Fruit fly (Drosophila melanogaster) whole organism, embryonic: Measurements from ENCODE around the gene CG9132.

Source experiments
- ATbp ChIP-seq: fragments of 200-800 bp; sonication (Bioruptor generic); optimal IDR thresholded peaks from 2 replicates; lab custom pipeline; 2017; ENCODE audit warnings: missing biosample characterization, mild to moderate bottlenecking, missing genetic modification characterization, missing genetic modification reagents
- Ada2b ChIP-seq: fragments of 200-800 bp; sonication (Bioruptor generic); IDR thresholded peaks from 2 replicates; pipeline ENCODE4 v1.3.6; 2022; ENCODE audit warnings: missing biosample characterization, missing genetic modification characterization
- Antp ChIP-seq: fragments of 200-800 bp; sonication (Bioruptor generic); optimal IDR thresholded peaks from 3 replicates; lab custom pipeline; 2016; ENCODE audit warnings: missing biosample characterization, missing genetic modification characterization
- Bteb2 ChIP-seq: fragments of 200-800 bp; sonication (Bioruptor generic); optimal IDR thresholded peaks from 2 replicates; lab custom pipeline; 2016; ENCODE audit warnings: missing biosample characterization, missing genetic modification characterization
- CG10979 ChIP-seq: fragments of 200-800 bp; sonication (Bioruptor generic); optimal IDR thresholded peaks from 2 replicates; lab custom pipeline; 2018; ENCODE audit warnings: missing biosample characterization, mild to moderate bottlenecking, missing genetic modification characterization, moderate library complexity
- CG13424 ChIP-seq: fragments of 200-800 bp; sonication (Bioruptor generic); optimal IDR thresholded peaks from 2 replicates; lab custom pipeline; 2019; ENCODE audit warnings: missing biosample characterization, mild to moderate bottlenecking, missing genetic modification characterization, moderate library complexity
- CG14050 ChIP-seq: fragments of 200-800 bp; sonication (Bioruptor generic); IDR thresholded peaks from 3 replicates; pipeline ENCODE4 v1.3.6; 2022; ENCODE audit warnings: missing biosample characterization, missing genetic modification characterization
- CG17385 ChIP-seq: fragments of 200-800 bp; sonication (Bioruptor generic); optimal IDR thresholded peaks from 3 replicates; lab custom pipeline; 2018; ENCODE audit warnings: missing biosample characterization, mild to moderate bottlenecking, missing genetic modification characterization
- CG1792 ChIP-seq: fragments of 200-800 bp; sonication (Bioruptor generic); optimal IDR thresholded peaks from 2 replicates; lab custom pipeline; 2016; ENCODE audit warnings: missing biosample characterization, missing genetic modification characterization
- CG32532 ChIP-seq: fragments of 200-800 bp; sonication (Bioruptor generic); IDR thresholded peaks from 2 replicates; pipeline ENCODE4 v1.3.6; 2022; ENCODE audit warnings: missing biosample characterization, missing genetic modification characterization
- CG3281 ChIP-seq: fragments of 200-800 bp; sonication (Bioruptor generic); optimal IDR thresholded peaks from 3 replicates; lab custom pipeline; 2017; ENCODE audit warnings: missing biosample characterization, mild to moderate bottlenecking, missing genetic modification characterization
- CG34224 ChIP-seq: fragments of 200-800 bp; sonication (Bioruptor generic); IDR thresholded peaks from 3 replicates; pipeline ENCODE4 v1.3.6; 2022; ENCODE audit warnings: missing biosample characterization, missing genetic modification characterization; ENCODE audit not compliant: partially characterized antibody
- CG34422 ChIP-seq: fragments of 200-800 bp; sonication (Bioruptor generic); IDR thresholded peaks from 3 replicates; pipeline ENCODE4 v1.3.6; 2022; ENCODE audit warnings: missing biosample characterization, missing genetic modification characterization
- CG42726 ChIP-seq: fragments of 200-800 bp; sonication (Bioruptor generic); IDR thresholded peaks from 2 replicates; pipeline ENCODE4 v1.3.6; 2022; ENCODE audit warnings: missing biosample characterization, missing genetic modification characterization; ENCODE audit not compliant: partially characterized antibody
- CG4282 ChIP-seq: fragments of 200-800 bp; sonication (Bioruptor generic); optimal IDR thresholded peaks from 2 replicates; lab custom pipeline; 2016; ENCODE audit warnings: missing biosample characterization, missing genetic modification characterization
- CG4730 ChIP-seq: fragments of 200-800 bp; sonication (Bioruptor generic); IDR thresholded peaks from 2 replicates; pipeline ENCODE4 v1.3.6; 2022; ENCODE audit warnings: missing biosample characterization, missing genetic modification characterization
- CG6683 ChIP-seq: fragments of 200-800 bp; sonication (Bioruptor generic); optimal IDR thresholded peaks from 2 replicates; lab custom pipeline; 2017; ENCODE audit warnings: missing biosample characterization, mild to moderate bottlenecking, missing genetic modification characterization, missing genetic modification reagents
- CG6689 ChIP-seq: fragments of 200-800 bp; sonication (Bioruptor generic); IDR thresholded peaks from 2 replicates; pipeline ENCODE4 v1.3.6; 2022; ENCODE audit warnings: missing biosample characterization, missing genetic modification characterization
- CG6813 ChIP-seq: fragments of 200-800 bp; sonication (Bioruptor generic); optimal IDR thresholded peaks from 2 replicates; lab custom pipeline; 2017; ENCODE audit warnings: missing biosample characterization, missing genetic modification characterization, mild to moderate bottlenecking, moderate library complexity, missing genetic modification reagents
- CG7839 ChIP-seq: fragments of 200-800 bp; sonication (Bioruptor generic); optimal IDR thresholded peaks from 3 replicates; lab custom pipeline; 2018; ENCODE audit warnings: missing biosample characterization, mild to moderate bottlenecking, missing genetic modification characterization, moderate library complexity
- CG8281 ChIP-seq: fragments of 200-800 bp; sonication (Bioruptor generic); optimal IDR thresholded peaks from 2 replicates; lab custom pipeline; 2018; ENCODE audit warnings: missing biosample characterization, mild to moderate bottlenecking, missing genetic modification characterization, moderate library complexity
- CG8765 ChIP-seq: fragments of 200-800 bp; sonication (Bioruptor generic); IDR thresholded peaks from 2 replicates; pipeline ENCODE4 v1.3.6; 2022; ENCODE audit warnings: missing biosample characterization, missing genetic modification characterization
- CG8924 ChIP-seq: fragments of 200-800 bp; optimal IDR thresholded peaks from 3 replicates; lab custom pipeline; 2019; ENCODE audit warnings: missing biosample characterization, mild to moderate bottlenecking, missing genetic modification characterization, moderate library complexity
- Camta ChIP-seq: fragments of 200-800 bp; sonication (Bioruptor generic); optimal IDR thresholded peaks from 2 replicates; lab custom pipeline; 2016; ENCODE audit warnings: missing biosample characterization, missing genetic modification characterization
- D19B ChIP-seq: fragments of 200-800 bp; sonication (Bioruptor generic); optimal IDR thresholded peaks from 2 replicates; lab custom pipeline; 2017; ENCODE audit warnings: missing biosample characterization, mild to moderate bottlenecking, missing genetic modification characterization
- Dad ChIP-seq: fragments of 200-800 bp; sonication (Bioruptor generic); optimal IDR thresholded peaks from 3 replicates; lab custom pipeline; 2016; ENCODE audit warnings: missing biosample characterization, missing genetic modification characterization
- Dip3 ChIP-seq: fragments of 200-800 bp; sonication (Bioruptor generic); optimal IDR thresholded peaks from 3 replicates; lab custom pipeline; 2016; ENCODE audit warnings: missing biosample characterization, missing genetic modification characterization
- Fer1 ChIP-seq: fragments of 200-800 bp; sonication (Bioruptor generic); optimal IDR thresholded peaks from 2 replicates; lab custom pipeline; 2017; ENCODE audit warnings: missing biosample characterization, mild to moderate bottlenecking, missing genetic modification characterization
- GATAe ChIP-seq: fragments of 200-800 bp; sonication (Bioruptor generic); conservative IDR thresholded peaks from 2 replicates; pipeline ENCODE4 v1.3.6; 2022; ENCODE audit warnings: missing biosample characterization, missing genetic modification characterization
- Gug ChIP-seq: fragments of 200-800 bp; sonication (Bioruptor generic); IDR thresholded peaks from 4 replicates; pipeline ENCODE4 v1.3.6; 2022; ENCODE audit warnings: missing biosample characterization, missing genetic modification characterization
- MESR4 ChIP-seq: fragments of 200-800 bp; sonication (Bioruptor generic); optimal IDR thresholded peaks from 2 replicates; lab custom pipeline; 2018; ENCODE audit warnings: missing biosample characterization, mild to moderate bottlenecking, missing genetic modification characterization, moderate library complexity
- Med ChIP-seq: fragments of 200-800 bp; sonication (Bioruptor generic); peaks from one replicate; lab custom pipeline; 2016; ENCODE audit warnings: missing biosample characterization, missing genetic modification characterization, mild to moderate bottlenecking, inconsistent platforms, moderate library complexity
- Opbp ChIP-seq: fragments of 200-800 bp; sonication (Bioruptor generic); IDR thresholded peaks from 3 replicates; pipeline ENCODE4 v1.3.6; 2022; ENCODE audit warnings: missing biosample characterization, missing genetic modification characterization; ENCODE audit not compliant: partially characterized antibody
- Rx ChIP-seq: fragments of 200-800 bp; sonication (Bioruptor generic); IDR thresholded peaks from 2 replicates; pipeline ENCODE4 v1.3.6; 2022; ENCODE audit warnings: missing biosample characterization, missing genetic modification characterization
- Usf ChIP-seq: fragments of 200-800 bp; sonication (Bioruptor generic); optimal IDR thresholded peaks from 2 replicates; lab custom pipeline; 2017; ENCODE audit warnings: missing genotype, missing biosample characterization, missing genetic modification characterization
- Xbp1 ChIP-seq: fragments of 200-800 bp; sonication (Bioruptor generic); optimal IDR thresholded peaks from 3 replicates; lab custom pipeline; 2016; ENCODE audit warnings: missing biosample characterization, mild to moderate bottlenecking, missing genetic modification characterization
- bab2 ChIP-seq: fragments of 200-800 bp; sonication (Bioruptor generic); optimal IDR thresholded peaks from 2 replicates; lab custom pipeline; 2016; ENCODE audit warnings: missing biosample characterization, missing genetic modification characterization
- bcd ChIP-seq: fragments of 200-800 bp; sonication (Bioruptor generic); optimal IDR thresholded peaks from 2 replicates; lab custom pipeline; 2017; ENCODE audit warnings: missing biosample characterization, mild to moderate bottlenecking, missing genetic modification characterization
- chn ChIP-seq: fragments of 200-800 bp; sonication (Bioruptor generic); optimal IDR thresholded peaks from 2 replicates; lab custom pipeline; 2016; ENCODE audit warnings: missing biosample characterization, missing genetic modification characterization
- dan ChIP-seq: fragments of 200-800 bp; sonication (Bioruptor generic); IDR thresholded peaks from 2 replicates; pipeline ENCODE4 v1.3.6; 2022; ENCODE audit warnings: missing biosample characterization, missing genetic modification characterization
- dysf ChIP-seq: fragments of 200-800 bp; sonication (Bioruptor generic); IDR thresholded peaks from 3 replicates; pipeline ENCODE4 v1.3.6; 2022; ENCODE audit warnings: missing biosample characterization, missing genetic modification characterization
- esg ChIP-seq: fragments of 200-800 bp; sonication (Bioruptor generic); conservative IDR thresholded peaks from 2 replicates; pipeline ENCODE4 v1.3.6; 2022; ENCODE audit warnings: missing biosample characterization, missing genetic modification characterization
- gcm ChIP-seq: fragments of 200-800 bp; sonication (Bioruptor generic); optimal IDR thresholded peaks from 2 replicates; lab custom pipeline; 2019; ENCODE audit warnings: missing biosample characterization, mild to moderate bottlenecking, missing genetic modification characterization, moderate library complexity
- gsb-n ChIP-seq: fragments of 200-800 bp; sonication (Bioruptor generic); optimal IDR thresholded peaks from 3 replicates; lab custom pipeline; 2018; ENCODE audit warnings: missing biosample characterization, mild to moderate bottlenecking, missing genetic modification characterization
- ham ChIP-seq: fragments of 200-800 bp; sonication (Bioruptor generic); IDR thresholded peaks from 2 replicates; pipeline ENCODE4 v1.3.6; 2022; ENCODE audit warnings: missing biosample characterization, missing genetic modification characterization
- jigr1 ChIP-seq: fragments of 200-800 bp; sonication (Bioruptor generic); IDR thresholded peaks from 3 replicates; pipeline ENCODE4 v1.3.6; 2022; ENCODE audit warnings: missing biosample characterization, missing genetic modification characterization
- luna ChIP-seq: fragments of 200-800 bp; sonication (Bioruptor generic); optimal IDR thresholded peaks from 2 replicates; lab custom pipeline; 2016; ENCODE audit warnings: missing biosample characterization, missing genetic modification characterization
- prd ChIP-seq, 3 experiments: fragments of >200 bp in 2 of 3; fragments of 200-800 bp in 1 of 3; sonication (Bioruptor generic) in 1 of 3; optimal IDR thresholded peaks in 2 of 3; IDR thresholded peaks in 1 of 3; 2 replicates in 2 of 3; 3 replicates in 1 of 3; pipeline versions ENCODE4 v1.3.6 to Lab custom; 2017 to 2022; ENCODE audit warnings: missing biosample characterization in 1 of 3, missing genetic modification characterization in 1 of 3
- shn ChIP-seq: fragments of 200-800 bp; sonication (Bioruptor generic); optimal IDR thresholded peaks from 3 replicates; lab custom pipeline; 2016; ENCODE audit warnings: missing biosample characterization, missing genetic modification characterization
- slou ChIP-seq: fragments of 200-800 bp; sonication (Bioruptor generic); optimal IDR thresholded peaks from 3 replicates; lab custom pipeline; 2016; ENCODE audit warnings: missing biosample characterization, missing genetic modification characterization
- tx ChIP-seq: fragments of 200-800 bp; sonication (Bioruptor generic); optimal IDR thresholded peaks from 2 replicates; lab custom pipeline; 2016; ENCODE audit warnings: missing biosample characterization, missing genetic modification characterization

CG9132 gene

DNA sequence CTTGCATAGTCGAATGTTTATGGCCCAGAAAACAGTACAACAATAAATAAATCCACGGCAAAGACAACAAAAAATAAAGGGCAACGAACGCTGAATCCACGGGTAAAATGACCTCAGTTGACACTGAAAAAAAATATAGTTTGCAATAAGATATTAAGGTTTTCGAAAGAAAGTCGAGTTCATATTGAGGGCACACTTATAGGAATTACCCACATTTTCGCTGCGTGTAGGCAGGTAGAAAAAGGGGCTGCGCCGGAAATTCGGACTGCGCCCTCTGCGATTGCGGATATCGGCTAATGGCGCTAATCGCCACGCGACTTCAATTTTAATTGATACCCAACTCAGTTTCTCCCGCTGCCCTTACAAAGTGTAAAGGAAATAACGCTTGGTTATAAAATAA, 8.1 kb upstream of the CG9132 start:
- TF ChIP-seq CG34422 (no peak), CG8281 (tag; lab: Kevin White, UChicago) (no peak), Antp (no peak), Ada2b (GFP tag; lab: Robert Waterston, UW) (no peak), esg (GFP tag; lab: Robert Waterston, UW) (0 out of 2 replicates have a peak, but pooled peaks have one; percentile 13), CG34224 (GFP tag; lab: Robert Waterston, UW) (no peak), ATbp (peak; percentile 2), Camta (no peak), slou (GFP tag; lab: Kevin White, UChicago) (no peak), CG4730 (GFP tag; lab: Robert Waterston, UW) (no peak), CG6813 (no peak), CG14050 (GFP tag; lab: Robert Waterston, UW) (no peak), CG7839 (tag; lab: Kevin White, UChicago) (peak; percentile 35), CG13424 (tag; lab: Kevin White, UChicago) (no peak), Med (GFP tag; lab: Kevin White, UChicago) (peak; percentile 75), CG10979 (no peak), gcm (GFP tag; lab: Kevin White, UChicago) (no peak), shn (no peak), bcd (GFP tag; lab: Kevin White, UChicago) (no peak), CG8765 (no peak), CG3281 (GFP tag; lab: Kevin White, UChicago) (no peak), Dip3 (GFP tag; lab: Kevin White, UChicago) (peak; percentile 18), CG6689 (GFP tag; lab: Robert Waterston, UW) (0 out of 2 replicates have a peak, but pooled peaks have one; percentile 10), Bteb2 (GFP tag; lab: Kevin White, UChicago) (no peak), Xbp1 (no peak), GATAe (GFP tag; lab: Robert Waterston, UW) (no peak), prd (optimal IDR thresholded peaks at IDR 0.05; lab: Kevin White, UChicago) (no peak), prd (GFP tag; IDR thresholded peaks at IDR 0.05; lab: Robert Waterston, UW) (no peak), MESR4 (GFP tag; lab: Kevin White, UChicago) (no peak), Fer1 (GFP tag; lab: Kevin White, UChicago) (no peak), CG17385 (GFP tag; lab: Kevin White, UChicago) (no peak), chn (GFP tag; lab: Kevin White, UChicago) (no peak), CG32532 (GFP tag; lab: Robert Waterston, UW) (peak; percentile 14; the same call in 1 of the 2 replicates), Rx (GFP tag; lab: Robert Waterston, UW) (peak; percentile 23; the same call in 1 of the 2 replicates), CG42726 (GFP tag; lab: Robert Waterston, UW) (no peak), luna (no peak), CG1792 (GFP tag; lab: Kevin White, UChicago) (no peak), Opbp (GFP tag; lab: Robert Waterston, UW) (no peak), bab2 (GFP tag; lab: Kevin White, UChicago) (peak; percentile 11), CG8924 (tag; lab: Kevin White, UChicago) (no peak), jigr1 (no peak), CG4282 (no peak), dan (GFP tag; lab: Robert Waterston, UW) (no peak), Gug (GFP tag; lab: Robert Waterston, UW) (0 out of 4 replicates have a peak, but pooled peaks have one; percentile 23), gsb-n (tag; lab: Kevin White, UChicago) (no peak), CG6683 (GFP tag; lab: Kevin White, UChicago) (no peak), Dad (GFP tag; lab: Kevin White, UChicago) (no peak), tx (GFP tag; lab: Kevin White, UChicago) (no peak), dysf (0 out of 3 replicates have a peak, but pooled peaks have one; percentile 19), D19B (GFP tag; lab: Kevin White, UChicago) (no peak), Usf (GFP tag; lab: Kevin White, UChicago) (no peak), ham (no peak)
